Worm (Caenorhabditis elegans): ENCODE measurements around the gene C38C6.3.

- TF ChIP-seq med-1 (GFP tag; optimal IDR thresholded peaks at IDR 0.05; ENCODE audit: insufficient read depth) = no peak
- no peak for TF ChIP-seq flt-1 (GFP tag; IDR thresholded peaks at IDR 0.05)
- no peak for TF ChIP-seq klf-2 (GFP tag; conservative IDR thresholded peaks at IDR 0.05)
Observed at ce11 chrII:14605026-14605425, 27.9 kb upstream of the C38C6.3 start.

All from whole organism, midembryonic.